Worm (Caenorhabditis elegans): Measurements from ENCODE around the gene sor-1.

sor-1 gene

DNA sequence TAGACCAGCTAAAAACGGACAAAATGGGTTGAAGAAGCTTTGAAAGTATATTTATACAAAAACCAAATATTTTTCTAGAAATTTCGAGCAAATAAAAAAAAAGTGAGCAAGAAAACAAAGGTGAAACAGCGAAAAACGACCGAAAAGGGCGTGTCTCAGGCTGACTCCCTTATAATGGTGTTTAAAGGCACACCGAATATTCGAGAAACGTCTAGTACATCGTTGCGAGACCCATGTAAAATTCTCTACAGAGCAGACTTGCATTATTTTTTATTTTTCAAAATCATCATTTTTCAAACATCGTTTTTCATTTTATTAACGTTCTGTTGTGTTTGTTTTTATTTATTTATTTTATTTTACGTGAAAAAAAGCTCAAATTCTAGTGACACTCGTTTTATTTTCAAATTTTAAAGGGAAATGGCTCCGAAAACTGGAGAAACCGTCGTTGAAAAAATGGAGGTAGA is 29.0 kb downstream of the sor-1 start, which contains the start of gene rpn-3 (continued):
- TF ChIP-seq ekl-4 (GFP tag; IDR thresholded peaks at IDR 0.05) (peak; percentile 98), repo-1 (tag; optimal IDR thresholded peaks at IDR 0.05) (peak; percentile 90), Y53G8AR.9 (GFP tag; conservative IDR thresholded peaks at IDR 0.05) (peak; percentile 97), ceh-100 (GFP tag; IDR thresholded peaks at IDR 0.05) (peak; percentile 78), tlf-1 (GFP tag; optimal IDR thresholded peaks at IDR 0.05) (peak; percentile 96), F22D6.2 (tag; optimal IDR thresholded peaks at IDR 0.05) (peak; percentile 85), dox-1 (GFP tag; IDR thresholded peaks at IDR 0.05) (peak; percentile 84), dpff-1 (tag; optimal IDR thresholded peaks at IDR 0.05) (no peak), hsf-1 (GFP tag; IDR thresholded peaks at IDR 0.05) (peak; percentile 100), ztf-3 (GFP tag; optimal IDR thresholded peaks at IDR 0.05) (peak; percentile 49), cebp-1 (GFP tag; IDR thresholded peaks at IDR 0.05) (peak; percentile 65), cebp-1 (tag; optimal IDR thresholded peaks at IDR 0.05) (peak; percentile 77), ztf-22 (GFP tag; optimal IDR thresholded peaks at IDR 0.05) (no peak), lin-40 (tag; optimal IDR thresholded peaks at IDR 0.05) (peak; percentile 96), snpc-1.3 (tag; optimal IDR thresholded peaks at IDR 0.05; ENCODE audit: insufficient read depth) (peak; percentile 78), madf-10 (tag; optimal IDR thresholded peaks at IDR 0.05) (peak; percentile 86), C06A6.2 (GFP tag; conservative IDR thresholded peaks at IDR 0.05) (peak; percentile 84), snpc-3.4 (tag; optimal IDR thresholded peaks at IDR 0.05) (peak; percentile 93), lsl-1 (GFP tag; optimal IDR thresholded peaks at IDR 0.05) (peak; percentile 61), mel-28 (tag; optimal IDR thresholded peaks at IDR 0.05; ENCODE audit: borderline replicate concordance) (peak; percentile 3), nhr-90 (tag; optimal IDR thresholded peaks at IDR 0.05) (no peak), tbp1 (GFP tag; optimal IDR thresholded peaks at IDR 0.05) (peak; percentile 79), K11D2.4 (GFP tag; IDR thresholded peaks at IDR 0.05) (peak; percentile 93), egrh-3 (GFP tag; IDR thresholded peaks at IDR 0.05) (no peak), gei-17 (GFP tag; optimal IDR thresholded peaks at IDR 0.05) (peak; percentile 77), Y95B8A.8 (GFP tag; IDR thresholded peaks at IDR 0.05) (peak; percentile 75; the same call in 1 of the 2 replicates), F55B11.4 (tag; optimal IDR thresholded peaks at IDR 0.05; ENCODE audit: borderline replicate concordance, insufficient read depth) (no peak), madf-6 (GFP tag; IDR thresholded peaks at IDR 0.05) (peak; percentile 96), nhr-179 (tag; optimal IDR thresholded peaks at IDR 0.05) (no peak), ZK185.1 (tag; optimal IDR thresholded peaks at IDR 0.05; ENCODE audit: poor library complexity, severe bottlenecking) (peak; percentile 89), hlh-26 (GFP tag; conservative IDR thresholded peaks at IDR 0.05) (no peak), egl-18 (GFP tag; IDR thresholded peaks at IDR 0.05) (no peak), ceh-58 (GFP tag; IDR thresholded peaks at IDR 0.05) (no peak), ztf-26 (tag; optimal IDR thresholded peaks at IDR 0.05) (peak; percentile 78), hmg-20 (GFP tag; IDR thresholded peaks at IDR 0.05) (0 out of 2 replicates have a peak, but pooled peaks have one; percentile 68), nfya-1 (tag; optimal IDR thresholded peaks at IDR 0.05; ENCODE audit: borderline replicate concordance, insufficient read depth) (no peak), ccch-3 (GFP tag; optimal IDR thresholded peaks at IDR 0.05) (no peak), ceh-79 (tag; optimal IDR thresholded peaks at IDR 0.05) (peak; percentile 79), madf-3 (GFP tag; IDR thresholded peaks at IDR 0.05) (peak; percentile 94), lin-54 (GFP tag; optimal IDR thresholded peaks at IDR 0.05) (peak; percentile 95), rpc-1 (optimal IDR thresholded peaks at IDR 0.05) (peak; percentile 76), rpc-1 (tag; optimal IDR thresholded peaks at IDR 0.05) (peak; percentile 13)
